Worm (Caenorhabditis elegans): ENCODE measurements around the gene bgal-1.

- TF ChIP-seq ces-1 (GFP tag; optimal IDR thresholded peaks at IDR 0.05), result no peak
- TF ChIP-seq snpc-4 (tag; optimal IDR thresholded peaks at IDR 0.05), result no peak
- TF ChIP-seq nhr-76 (tag; optimal IDR thresholded peaks at IDR 0.05), result no peak
- TF ChIP-seq nhr-12 (tag; optimal IDR thresholded peaks at IDR 0.05), result no peak
These were observed 24.9 kb upstream of the bgal-1 start, which contains the start of gene T19B10.12 for ce11 chrV:11250735-11251134.
